Worm (Caenorhabditis elegans): Measurements from ENCODE around the gene C27A7.6.
"Not testable (repeated sequence)": the region's sequence is repeated elsewhere in the genome, so short reads cannot be mapped to it uniquely, and the experiment has no call there.

C27A7.6 gene

DNA sequence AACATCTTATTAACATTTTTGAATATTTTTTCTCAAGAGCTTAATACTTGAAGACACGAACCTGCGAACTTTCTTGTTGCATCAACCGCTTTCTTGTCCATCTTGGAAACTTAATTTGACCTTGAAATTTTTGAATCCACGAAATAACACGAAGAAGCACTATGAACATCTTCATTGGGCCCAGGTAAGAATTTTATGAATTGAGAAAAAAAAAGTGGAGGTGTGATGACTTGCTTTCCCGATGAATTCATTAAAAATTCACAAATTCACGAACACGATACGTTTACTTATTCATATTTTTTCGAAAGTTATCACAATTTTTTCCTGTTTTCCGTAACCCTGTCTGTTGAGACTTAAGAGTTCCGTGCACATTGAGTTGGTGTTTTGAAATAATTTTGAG lies at the start of gene C27A7.6:
TSS of gene C27A7.6 (minus strand) at position 101 of the 400 bp plus-strand sequence.
- TF ChIP-seq pha-2, K02D7.2, pax-1 (tag; optimal IDR thresholded peaks at IDR 0.05): not testable (repeated sequence)

DNA sequence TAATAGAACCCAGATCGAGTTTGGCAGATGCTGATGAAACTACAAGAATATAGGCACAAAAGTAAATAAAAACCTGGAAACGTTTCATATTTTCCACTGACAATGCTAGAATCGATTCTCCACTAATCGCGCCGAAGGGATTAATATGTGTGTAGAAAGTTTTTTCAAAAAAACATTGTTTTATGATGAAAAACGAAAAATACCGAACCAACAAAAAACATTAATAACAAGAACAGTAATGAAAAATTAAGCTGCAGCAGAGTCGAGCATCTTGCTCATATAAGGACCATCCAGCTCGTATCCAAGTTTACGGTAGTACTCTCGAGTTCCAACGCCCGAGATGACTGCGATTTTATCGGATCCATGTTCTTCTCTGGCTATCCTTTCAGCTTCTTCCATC lies 48.8 kb upstream of the C27A7.6 start, which contains the start of gene clec-224:
TSS of gene clec-224 (minus strand) at position 101 of the 400 bp plus-strand sequence.
- TF ChIP-seq ceh-34 (tag; optimal IDR thresholded peaks at IDR 0.05) (no peak), syd-9 (tag; optimal IDR thresholded peaks at IDR 0.05) (no peak), tbx-2 (tag; optimal IDR thresholded peaks at IDR 0.05) (no peak), pros-1 (tag; optimal IDR thresholded peaks at IDR 0.05) (no peak), pqm-1 (tag; optimal IDR thresholded peaks at IDR 0.05) (no peak), ahr-1 (tag; optimal IDR thresholded peaks at IDR 0.05) (no peak), F13H6.1 (tag; optimal IDR thresholded peaks at IDR 0.05) (no peak), nfya-1 (tag; optimal IDR thresholded peaks at IDR 0.05) (no peak), unc-55 (GFP tag; optimal IDR thresholded peaks at IDR 0.05) (no peak), ceh-24 (tag; optimal IDR thresholded peaks at IDR 0.05) (no peak), fkh-6 (tag; optimal IDR thresholded peaks at IDR 0.05) (no peak), K09A11.1 (tag; optimal IDR thresholded peaks at IDR 0.05; ENCODE audit: insufficient read depth) (no peak), lin-11 (tag; optimal IDR thresholded peaks at IDR 0.05) (no peak), hlh-15 (tag; optimal IDR thresholded peaks at IDR 0.05) (no peak), C38D4.7 (GFP tag; optimal IDR thresholded peaks at IDR 0.05) (no peak), ceh-31 (tag; optimal IDR thresholded peaks at IDR 0.05) (no peak), pag-3 (tag; optimal IDR thresholded peaks at IDR 0.05; ENCODE audit: borderline replicate concordance) (no peak), ceh-30 (tag; optimal IDR thresholded peaks at IDR 0.05) (no peak), fkh-10 (GFP tag; optimal IDR thresholded peaks at IDR 0.05) (no peak)

DNA sequence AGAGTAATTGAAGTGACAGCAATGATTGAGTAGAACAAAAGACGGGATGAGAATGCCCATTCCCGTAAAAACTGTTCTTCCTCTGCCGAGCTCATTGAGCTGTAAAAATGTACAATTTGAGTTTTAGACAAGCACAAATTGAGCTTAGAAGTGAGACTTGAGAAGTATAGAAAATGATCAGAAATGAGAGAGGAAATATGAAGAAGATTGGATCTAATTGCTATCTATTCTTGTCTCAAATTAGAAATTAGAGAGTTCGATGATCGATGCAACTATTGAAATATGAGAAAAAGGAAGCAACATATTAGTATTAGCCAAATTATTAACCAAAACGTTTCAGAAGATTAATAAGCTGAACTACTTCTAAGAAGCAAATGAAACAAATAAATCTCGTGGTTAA lies 39.5 kb upstream of the C27A7.6 start, which contains the start of gene ZK863.1:
TSS of gene ZK863.1 (minus strand) at position 101 of the 400 bp plus-strand sequence.
- TF ChIP-seq nhr-232 (tag; optimal IDR thresholded peaks at IDR 0.05): no peak

DNA sequence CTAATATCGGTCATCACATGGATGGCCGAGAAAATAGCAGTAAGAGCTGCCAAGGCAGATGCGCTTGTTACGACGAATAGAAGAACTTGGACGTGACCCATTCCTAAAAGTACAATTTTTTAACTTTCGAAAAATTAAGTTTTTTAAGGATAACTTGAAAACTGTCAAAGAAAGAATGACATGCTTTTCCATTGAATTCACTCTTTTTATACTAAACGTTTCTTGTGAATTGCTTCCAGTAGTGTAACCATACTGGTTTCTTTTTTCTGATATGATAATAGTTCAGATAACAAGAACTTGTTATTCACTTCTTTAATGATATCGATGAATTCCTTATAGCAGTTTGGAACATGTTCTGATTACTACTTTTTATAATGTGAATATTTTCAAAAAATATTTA lies 37.1 kb upstream of the C27A7.6 start, which contains the start of gene col-37:
TSS of gene col-37 (minus strand) at position 101 of the 400 bp plus-strand sequence.
- no peak for TF ChIP-seq ref-2 (tag; optimal IDR thresholded peaks at IDR 0.05)
- no peak for TF ChIP-seq mec-3 (tag; optimal IDR thresholded peaks at IDR 0.05; ENCODE audit: borderline replicate concordance)
- TF ChIP-seq ttx-3 (tag; optimal IDR thresholded peaks at IDR 0.05): no peak
- TF ChIP-seq F13H6.1 (tag; optimal IDR thresholded peaks at IDR 0.05): no peak
- no peak for TF ChIP-seq ceh-31 (tag; optimal IDR thresholded peaks at IDR 0.05)
- no peak for TF ChIP-seq C08G9.2 (tag; optimal IDR thresholded peaks at IDR 0.05)
- no peak for TF ChIP-seq pax-1 (tag; optimal IDR thresholded peaks at IDR 0.05)
- TF ChIP-seq T23F11.4 (GFP tag; optimal IDR thresholded peaks at IDR 0.05): no peak

DNA sequence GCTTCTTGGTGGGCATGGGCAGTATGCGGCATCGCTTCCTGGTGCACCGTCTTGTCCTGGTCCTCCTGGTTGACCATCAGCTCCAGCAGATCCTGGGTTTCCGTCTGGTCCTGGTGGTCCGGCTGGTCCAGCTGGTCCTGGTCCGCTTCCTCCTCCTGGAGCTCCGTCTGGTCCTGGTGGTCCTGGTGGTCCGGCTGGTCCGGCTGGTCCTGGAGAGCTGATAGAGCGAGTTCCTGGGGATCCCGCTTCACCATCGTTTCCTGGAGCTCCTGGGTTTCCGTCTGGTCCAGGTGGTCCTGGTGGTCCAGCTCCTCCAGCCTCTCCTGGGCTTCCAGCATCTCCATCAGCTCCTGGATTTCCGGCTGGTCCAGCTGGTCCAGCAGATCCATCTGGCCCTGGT lies 36.4 kb upstream of the C27A7.6 start:
- TF ChIP-seq tbx-2 (tag; optimal IDR thresholded peaks at IDR 0.05) (no peak), dmd-4 (tag; optimal IDR thresholded peaks at IDR 0.05; ENCODE audit: borderline replicate concordance) (peak; percentile 9), elt-4 (tag; optimal IDR thresholded peaks at IDR 0.05) (peak; percentile 18), ceh-22 (tag; optimal IDR thresholded peaks at IDR 0.05) (no peak), C08G9.2 (tag; optimal IDR thresholded peaks at IDR 0.05) (peak; percentile 32), pag-3 (tag; optimal IDR thresholded peaks at IDR 0.05; ENCODE audit: borderline replicate concordance) (no peak), mec-3 (tag; optimal IDR thresholded peaks at IDR 0.05; ENCODE audit: borderline replicate concordance) (peak; percentile 33), unc-55 (GFP tag; optimal IDR thresholded peaks at IDR 0.05) (no peak), C38D4.7 (GFP tag; optimal IDR thresholded peaks at IDR 0.05) (no peak), unc-86 (tag; optimal IDR thresholded peaks at IDR 0.05) (no peak), ceh-14 (tag; optimal IDR thresholded peaks at IDR 0.05) (no peak), nhr-11 (tag; optimal IDR thresholded peaks at IDR 0.05) (no peak), T23F11.4 (GFP tag; optimal IDR thresholded peaks at IDR 0.05) (no peak), ceh-2 (tag; optimal IDR thresholded peaks at IDR 0.05) (no peak), ceh-24 (tag; optimal IDR thresholded peaks at IDR 0.05) (no peak), unc-3 (GFP tag; conservative IDR thresholded peaks at IDR 0.05) (no peak), unc-3 (tag; optimal IDR thresholded peaks at IDR 0.05) (no peak), ceh-31 (tag; optimal IDR thresholded peaks at IDR 0.05) (no peak), unc-42 (tag; optimal IDR thresholded peaks at IDR 0.05) (no peak), fkh-10 (GFP tag; optimal IDR thresholded peaks at IDR 0.05) (no peak), che-1 (tag; optimal IDR thresholded peaks at IDR 0.05) (no peak)

Measured in whole organism, late embryonic.